Worm (Caenorhabditis elegans): ENCODE measurements around the gene ddx-19.

The ddx-19 gene

ce11 chrII:8927253-8927791, 42.6 kb downstream of the ddx-19 start, which contains the start of gene cct-2:
cct-2 (plus strand) TSS chrII:8927741.
- peak; percentile 66 for TF ChIP-seq W03F9.2 (tag; optimal IDR thresholded peaks at IDR 0.05)
- no peak for TF ChIP-seq him-1 (tag; optimal IDR thresholded peaks at IDR 0.05)
- TF ChIP-seq dao-5 (tag; optimal IDR thresholded peaks at IDR 0.05), result no peak

- TF ChIP-seq him-1 (tag; optimal IDR thresholded peaks at IDR 0.05), result no peak
- no peak for TF ChIP-seq W03F9.2 (tag; optimal IDR thresholded peaks at IDR 0.05)
Measured at ce11 chrII:8929771-8930170, 45.1 kb downstream of the ddx-19 start, which contains the start of gene mrpl-50. mrpl-50 (plus strand) TSS chrII:8929841.

- TF ChIP-seq W03F9.2 (tag; optimal IDR thresholded peaks at IDR 0.05) (no peak), him-1 (tag; optimal IDR thresholded peaks at IDR 0.05) (no peak), dao-5 (tag; optimal IDR thresholded peaks at IDR 0.05) (no peak)
Measured at ce11 chrII:8930763-8931162, 46.1 kb downstream of the ddx-19 start, which contains the start of gene enol-1. enol-1 (plus strand) TSS chrII:8930997.

ce11 chrII:8931405-8932149, 46.9 kb downstream of the ddx-19 start:
- TF ChIP-seq him-1 (tag; optimal IDR thresholded peaks at IDR 0.05) (no peak), W03F9.2 (tag; optimal IDR thresholded peaks at IDR 0.05) (no peak), dao-5 (tag; optimal IDR thresholded peaks at IDR 0.05) (no peak)

- no peak for TF ChIP-seq dao-5 (tag; optimal IDR thresholded peaks at IDR 0.05)
- no peak for TF ChIP-seq W03F9.2 (tag; optimal IDR thresholded peaks at IDR 0.05)
- no peak for TF ChIP-seq him-1 (tag; optimal IDR thresholded peaks at IDR 0.05)
Measured at ce11 chrII:8932392-8932791, 47.7 kb downstream of the ddx-19 start.

ce11 chrII:8933693-8934432, 49.2 kb downstream of the ddx-19 start, which contains the start of gene T21B10.3:
T21B10.3 (plus strand) TSS chrII:8934382.
- TF ChIP-seq dao-5 (tag; optimal IDR thresholded peaks at IDR 0.05) (no peak), W03F9.2 (tag; optimal IDR thresholded peaks at IDR 0.05) (peak; percentile 68), him-1 (tag; optimal IDR thresholded peaks at IDR 0.05) (peak; percentile 22)

ce11 chrII:8938907-8939622, 54.4 kb downstream of the ddx-19 start:
- TF ChIP-seq him-1 (tag; optimal IDR thresholded peaks at IDR 0.05) (no peak), W03F9.2 (tag; optimal IDR thresholded peaks at IDR 0.05) (no peak), dao-5 (tag; optimal IDR thresholded peaks at IDR 0.05) (no peak)
